Worm (Caenorhabditis elegans): ENCODE results near the gene K08E4.7.

The K08E4.7 gene

DNA sequence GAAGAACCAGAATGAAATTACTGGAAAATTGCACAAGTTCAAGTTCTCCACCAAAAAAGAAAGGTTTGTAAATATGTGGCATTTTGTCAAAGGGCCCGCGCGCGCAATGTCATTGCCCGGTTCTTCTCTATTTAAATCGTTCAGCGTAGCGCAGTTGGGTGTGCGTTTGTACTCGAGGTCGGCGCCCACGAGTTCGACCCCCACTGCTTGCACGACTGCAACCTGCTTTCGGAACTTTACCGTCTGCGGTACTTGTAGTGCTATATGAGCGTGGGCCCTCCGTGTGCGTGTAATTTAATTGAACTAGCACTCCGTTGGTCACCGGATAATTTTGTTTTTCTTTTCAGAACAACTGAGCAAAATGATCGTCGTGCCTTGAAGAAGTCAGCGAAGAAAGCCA is 10.9 kb downstream of the K08E4.7 start (continued):
- TF ChIP-seq unc-39 (tag; optimal IDR thresholded peaks at IDR 0.05), result no peak

DNA sequence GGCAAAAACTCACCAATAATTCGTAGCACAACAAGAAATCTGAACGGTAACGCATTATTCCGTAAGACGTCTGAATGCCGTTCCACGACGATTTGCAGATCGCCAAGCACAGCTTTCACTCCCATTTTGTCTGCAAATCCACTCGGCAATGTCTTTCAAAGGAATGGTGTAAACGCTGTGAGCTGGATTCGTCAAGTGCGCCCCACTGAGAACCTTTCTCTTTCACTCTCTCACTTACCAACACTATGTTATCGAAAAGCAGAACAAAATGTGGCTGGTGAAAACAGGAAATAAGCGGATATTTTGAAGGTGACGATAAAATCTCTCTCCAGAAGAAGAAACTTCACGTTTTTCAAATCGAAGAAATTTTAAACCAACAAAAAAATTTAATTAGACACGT is 13.3 kb downstream of the K08E4.7 start:
- TF ChIP-seq nhr-237 (tag; optimal IDR thresholded peaks at IDR 0.05) (peak; percentile 11), tbx-8 (GFP tag; optimal IDR thresholded peaks at IDR 0.05) (no peak), ham-2 (GFP tag; optimal IDR thresholded peaks at IDR 0.05) (peak; percentile 36), blmp-1 (tag; optimal IDR thresholded peaks at IDR 0.05) (peak; percentile 58), unc-120 (tag; optimal IDR thresholded peaks at IDR 0.05; ENCODE audit: poor library complexity, severe bottlenecking) (no peak), unc-39 (tag; optimal IDR thresholded peaks at IDR 0.05) (no peak), lsy-2 (tag; optimal IDR thresholded peaks at IDR 0.05) (peak; percentile 28), mep-1 (tag; optimal IDR thresholded peaks at IDR 0.05) (peak; percentile 35)

DNA sequence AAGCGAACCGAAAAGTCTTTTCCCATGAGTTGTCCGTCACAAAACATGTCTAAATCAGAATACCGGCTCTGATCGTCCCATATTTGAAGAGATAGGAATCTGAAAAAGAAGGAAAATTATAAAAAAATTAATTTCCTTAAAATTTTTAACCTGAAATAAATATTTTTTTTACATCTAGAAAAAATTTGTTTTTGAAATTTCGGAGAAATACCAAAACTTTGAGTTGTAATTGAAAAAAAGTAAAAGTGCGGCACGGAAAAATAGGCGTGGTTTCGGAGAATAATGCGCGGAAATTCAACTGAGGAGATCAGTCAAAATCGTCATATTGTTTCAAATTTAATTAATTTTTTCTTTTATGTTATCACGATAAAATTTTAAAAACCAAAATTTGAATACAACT is 14.0 kb downstream of the K08E4.7 start, which contains the start of gene F11A10.6:
Gene F11A10.6 (minus strand): TSS at position 101 of the 400 bp plus-strand sequence.
- no peak for TF ChIP-seq unc-39 (tag; optimal IDR thresholded peaks at IDR 0.05)
- TF ChIP-seq ceh-83 (GFP tag; optimal IDR thresholded peaks at IDR 0.05), result no peak

DNA sequence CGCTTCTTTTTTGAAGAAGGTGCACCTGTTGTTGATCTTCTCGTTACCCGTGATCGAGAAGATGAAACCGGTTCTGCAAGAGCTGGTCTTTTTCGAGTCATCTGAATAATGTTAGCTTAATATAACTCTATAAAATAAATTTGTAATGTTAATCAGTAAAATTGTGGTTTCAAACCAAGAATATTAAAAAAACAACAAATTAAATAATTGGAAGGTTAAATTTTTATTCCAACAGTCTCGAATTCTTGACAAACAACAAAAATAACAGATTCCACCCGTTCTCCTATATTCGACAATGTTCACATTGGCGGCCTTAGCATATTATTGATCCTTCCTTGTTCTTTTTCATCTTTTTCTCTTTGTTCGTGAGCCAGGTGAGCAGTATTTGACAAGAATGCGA is 16.5 kb downstream of the K08E4.7 start, which contains the start of gene mig-32:
Gene mig-32 (minus strand): TSS at position 101 of the 400 bp plus-strand sequence.
- TF ChIP-seq ztf-11 (tag; optimal IDR thresholded peaks at IDR 0.05) (no peak), ham-2 (GFP tag; optimal IDR thresholded peaks at IDR 0.05) (no peak), pha-4 (tag; optimal IDR thresholded peaks at IDR 0.05) (no peak), ceh-83 (GFP tag; optimal IDR thresholded peaks at IDR 0.05) (no peak), lin-13 (tag; optimal IDR thresholded peaks at IDR 0.05) (no peak), mep-1 (tag; optimal IDR thresholded peaks at IDR 0.05) (no peak)

DNA sequence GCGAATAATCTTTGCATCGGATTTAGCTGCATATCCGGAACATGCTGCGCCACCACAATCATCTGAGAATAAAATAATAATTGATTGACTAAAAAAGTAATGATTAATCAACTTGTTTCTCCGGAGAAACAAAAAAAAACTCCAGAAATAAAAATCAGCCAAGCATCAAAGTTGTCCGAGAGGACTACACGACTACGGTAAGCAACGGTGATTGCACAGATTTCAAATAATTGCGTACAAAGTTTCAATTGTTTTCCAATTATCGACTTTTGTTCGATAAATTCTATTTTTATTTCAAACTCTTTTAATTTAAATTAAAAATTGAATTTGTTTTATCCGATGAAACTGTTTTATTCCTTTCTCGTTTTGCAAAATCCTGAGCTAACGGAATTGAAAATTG is 17.8 kb downstream of the K08E4.7 start, which contains the start of gene cpsf-4:
Gene cpsf-4 (minus strand): TSS at position 62 of the 400 bp plus-strand sequence.
- peak; percentile 41 for TF ChIP-seq lsy-2 (tag; optimal IDR thresholded peaks at IDR 0.05)
- TF ChIP-seq mep-1 (tag; optimal IDR thresholded peaks at IDR 0.05), result no peak

DNA sequence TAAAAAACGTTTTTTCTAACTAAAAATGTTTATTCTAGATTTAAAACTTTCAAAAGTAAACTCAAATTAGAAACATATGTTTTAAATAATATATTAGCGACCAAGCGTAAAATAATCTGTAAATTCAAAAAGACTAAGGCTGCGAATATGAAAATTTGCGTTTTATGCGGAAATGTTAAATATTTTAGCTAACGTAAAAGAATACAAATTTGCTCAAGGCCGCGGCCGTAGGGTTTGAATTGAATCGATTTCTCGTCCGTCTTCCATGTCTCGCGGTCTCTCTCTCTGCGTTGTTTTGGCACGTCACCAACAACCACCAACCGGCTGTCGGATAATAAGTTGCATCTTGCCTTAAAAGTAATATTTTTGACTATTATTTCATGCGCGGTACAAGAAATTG is 18.2 kb downstream of the K08E4.7 start, which contains the start of gene F11A10.5:
Gene F11A10.5 (plus strand): TSS at position 301 of the 400 bp plus-strand sequence.
- TF ChIP-seq unc-62 (GFP tag; optimal IDR thresholded peaks at IDR 0.05) (no peak), ces-1 (GFP tag; optimal IDR thresholded peaks at IDR 0.05) (peak; percentile 8), mab-5 (tag; optimal IDR thresholded peaks at IDR 0.05) (no peak), tbx-8 (GFP tag; optimal IDR thresholded peaks at IDR 0.05) (no peak), pha-4 (tag; optimal IDR thresholded peaks at IDR 0.05) (no peak), nhr-2 (tag; optimal IDR thresholded peaks at IDR 0.05) (no peak), sptf-1 (tag; optimal IDR thresholded peaks at IDR 0.05) (no peak), hlh-1 (tag; optimal IDR thresholded peaks at IDR 0.05) (peak; percentile 14)

DNA sequence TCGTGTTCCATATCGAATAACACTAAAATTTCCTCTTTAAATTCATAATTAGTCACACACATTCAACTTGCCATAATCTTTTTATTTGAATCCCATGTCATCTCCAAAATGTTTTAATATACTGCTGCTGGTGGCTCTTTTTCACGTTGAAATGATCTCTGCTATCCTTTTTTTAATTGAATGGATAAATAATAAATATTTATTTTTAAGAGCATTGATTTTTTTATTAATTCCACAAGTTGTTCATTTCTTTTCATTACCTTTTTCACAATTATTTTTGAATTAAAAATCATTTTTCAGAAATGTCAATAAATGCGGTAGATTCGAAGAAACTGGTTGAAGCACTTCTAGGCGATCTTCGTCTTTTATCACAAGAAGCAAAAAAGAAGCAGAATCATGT is 20.9 kb downstream of the K08E4.7 start, which contains the start of gene mon-2:
Gene mon-2 (plus strand): TSS at position 301 of the 400 bp plus-strand sequence.
- no peak for TF ChIP-seq zip-8 (tag; optimal IDR thresholded peaks at IDR 0.05)
- no peak for TF ChIP-seq ceh-83 (GFP tag; optimal IDR thresholded peaks at IDR 0.05)

DNA sequence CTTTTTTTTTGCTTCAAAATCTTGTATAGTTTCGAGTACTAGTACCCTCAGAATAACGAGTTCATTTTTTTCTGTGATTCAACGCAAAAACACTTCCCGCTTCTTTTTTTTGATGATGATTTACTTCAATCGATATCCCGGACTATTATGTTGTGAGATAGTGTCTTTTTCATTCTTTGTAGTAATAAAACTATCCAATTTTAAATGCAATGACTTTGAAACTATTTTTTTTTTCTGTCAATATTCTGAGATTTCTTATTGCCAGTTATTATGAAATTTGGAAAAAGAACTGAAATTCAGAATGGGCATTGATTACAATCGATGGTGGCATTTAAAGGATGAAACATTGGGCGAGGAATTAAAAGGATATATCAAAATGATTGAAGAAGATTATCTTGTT is 30.0 kb downstream of the K08E4.7 start, which contains the start of gene M18.3:
Gene M18.3 (plus strand): TSS at position 301 of the 400 bp plus-strand sequence.
- TF ChIP-seq snpc-4 (tag; optimal IDR thresholded peaks at IDR 0.05) (no peak), bed-3 (GFP tag; optimal IDR thresholded peaks at IDR 0.05) (no peak), nhr-28 (tag; optimal IDR thresholded peaks at IDR 0.05) (no peak), ceh-43 (GFP tag; optimal IDR thresholded peaks at IDR 0.05) (no peak), lsy-2 (tag; optimal IDR thresholded peaks at IDR 0.05) (no peak), unc-120 (tag; optimal IDR thresholded peaks at IDR 0.05; ENCODE audit: poor library complexity, severe bottlenecking) (no peak), drap-1 (GFP tag; optimal IDR thresholded peaks at IDR 0.05) (no peak)
